Worm (Caenorhabditis elegans): ENCODE results near the gene C33B4.4.

DNA sequence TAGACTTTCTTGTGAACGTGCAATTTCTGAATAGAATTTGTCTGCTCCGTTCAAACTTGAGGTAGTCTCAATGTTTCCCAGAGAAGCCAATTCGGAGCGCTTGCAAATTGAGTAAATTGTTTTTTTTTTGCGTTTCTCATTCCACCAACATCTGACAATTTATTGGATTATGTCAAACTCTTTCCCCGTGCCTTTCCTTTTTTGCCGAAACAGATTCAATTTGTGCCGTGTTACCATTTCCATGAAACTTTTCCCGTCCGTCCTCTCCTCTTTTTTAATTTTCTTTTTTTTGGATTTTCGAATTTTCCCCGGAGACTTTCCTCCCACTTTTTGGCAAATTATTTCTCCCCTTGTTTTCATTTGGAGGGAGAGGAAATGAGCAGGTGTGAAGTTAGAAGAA is 29.8 kb downstream of the C33B4.4 start:
- TF ChIP-seq hlh-1 (tag; optimal IDR thresholded peaks at IDR 0.05) (no peak), blmp-1 (tag; optimal IDR thresholded peaks at IDR 0.05) (no peak), ham-2 (GFP tag; optimal IDR thresholded peaks at IDR 0.05) (no peak), unc-62 (GFP tag; optimal IDR thresholded peaks at IDR 0.05) (no peak)

Data from whole organism, mixed stage, embryonic.